Fruit fly (Drosophila melanogaster): ENCODE measurements around the gene Mcm7.
A peak's percentile ranks its signal among the peaks of the same experiment; 100 is the strongest.

The Mcm7 gene

dm6 chr3L:8853382-8853781 lies 38.0 kb upstream of the Mcm7 start:
- TF ChIP-seq CG8359 (GFP tag; optimal IDR thresholded peaks at IDR 0.05; ENCODE audit: borderline replicate concordance) (no peak), CG7987 (GFP tag; optimal IDR thresholded peaks at IDR 0.05) (no peak), CG31441 (GFP tag; IDR thresholded peaks at IDR 0.05) (0 out of 2 replicates have a peak, but pooled peaks have one; percentile 13), CG4707 (GFP tag; optimal IDR thresholded peaks at IDR 0.05) (no peak), CG12236 (GFP tag; optimal IDR thresholded peaks at IDR 0.05) (no peak), sqz (GFP tag; optimal IDR thresholded peaks at IDR 0.05) (no peak), CG17829 (tag; optimal IDR thresholded peaks at IDR 0.05) (no peak), ERR (GFP tag; optimal IDR thresholded peaks at IDR 0.05) (no peak), gcm (GFP tag; optimal IDR thresholded peaks at IDR 0.05) (no peak), Gug (GFP tag; IDR thresholded peaks at IDR 0.05) (peak; percentile 13; the same call in 1 of the 4 replicates), Side (GFP tag; optimal IDR thresholded peaks at IDR 0.05) (no peak), tll (GFP tag; optimal IDR thresholded peaks at IDR 0.05) (no peak), Rx (GFP tag; IDR thresholded peaks at IDR 0.05) (peak; percentile 11; the same call in 1 of the 2 replicates), Gsc (GFP tag; IDR thresholded peaks at IDR 0.05) (no peak), row (GFP tag; IDR thresholded peaks at IDR 0.05) (no peak), CG7839 (tag; optimal IDR thresholded peaks at IDR 0.05) (no peak), CG14965 (GFP tag; optimal IDR thresholded peaks at IDR 0.05; ENCODE audit: borderline replicate concordance) (no peak), Pdp1 (GFP tag; optimal IDR thresholded peaks at IDR 0.05) (no peak), CG8478 (optimal IDR thresholded peaks at IDR 0.05) (no peak), sob (GFP tag; IDR thresholded peaks at IDR 0.05) (peak; percentile 16; the same call in 1 of the 2 replicates), CG16779 (GFP tag; IDR thresholded peaks at IDR 0.05) (no peak), pfk (GFP tag; optimal IDR thresholded peaks at IDR 0.05) (no peak), pum (GFP tag; optimal IDR thresholded peaks at IDR 0.05) (no peak), Dll (GFP tag; IDR thresholded peaks at IDR 0.05; ENCODE audit: partially characterized antibody) (no peak), sr (GFP tag; IDR thresholded peaks at IDR 0.05) (no peak), CG13287 (GFP tag; IDR thresholded peaks at IDR 0.05; ENCODE audit: partially characterized antibody) (no peak), zfh1 (GFP tag; IDR thresholded peaks at IDR 0.05) (peak; percentile 20; the same call in 1 of the 3 replicates), CG8290 (GFP tag; optimal IDR thresholded peaks at IDR 0.05) (no peak), CG8290 (tag; optimal IDR thresholded peaks at IDR 0.05) (peak in 1 of 2 experiments; percentile 25), BEAF-32 (GFP tag; optimal IDR thresholded peaks at IDR 0.05) (no peak), trh (GFP tag; optimal IDR thresholded peaks at IDR 0.05) (no peak), CG9215 (GFP tag; IDR thresholded peaks at IDR 0.05) (no peak), CG11085 (GFP tag; IDR thresholded peaks at IDR 0.05) (no peak), CG11247 (GFP tag; IDR thresholded peaks at IDR 0.05) (peak; percentile 29; the same call in 1 of the 2 replicates), Fer3 (tag; optimal IDR thresholded peaks at IDR 0.05) (no peak), Hr78 (GFP tag; optimal IDR thresholded peaks at IDR 0.05) (no peak), Blimp-1 (GFP tag; optimal IDR thresholded peaks at IDR 0.05) (no peak), CG1603 (tag; optimal IDR thresholded peaks at IDR 0.05) (peak; percentile 36), Adf1 (GFP tag; IDR thresholded peaks at IDR 0.05) (no peak), fd3F (GFP tag; optimal IDR thresholded peaks at IDR 0.05) (no peak), peb (GFP tag; IDR thresholded peaks at IDR 0.05) (no peak), CG2678 (tag; optimal IDR thresholded peaks at IDR 0.05) (peak; percentile 4), lmd (GFP tag; IDR thresholded peaks at IDR 0.05) (peak; percentile 34), CG15073 (GFP tag; optimal IDR thresholded peaks at IDR 0.05) (no peak), CG3281 (GFP tag; optimal IDR thresholded peaks at IDR 0.05) (no peak), CG32532 (GFP tag; IDR thresholded peaks at IDR 0.05) (0 out of 2 replicates have a peak, but pooled peaks have one; percentile 5), CG11696 (GFP tag; IDR thresholded peaks at IDR 0.05) (no peak), HLHmδ (GFP tag; optimal IDR thresholded peaks at IDR 0.05) (no peak), grau (tag; optimal IDR thresholded peaks at IDR 0.05) (no peak), CG5180 (GFP tag; optimal IDR thresholded peaks at IDR 0.05) (no peak), slbo (GFP tag; IDR thresholded peaks at IDR 0.05) (peak; percentile 22; the same call in 1 of the 2 replicates)
